Fruit fly (Drosophila melanogaster) Kc167 (cell line): ENCODE measurements around the gene Cog2.

Experiments
- Myc ChIP-seq: fragments of >200 bp; optimal IDR thresholded peaks from 2 replicates; lab custom pipeline; 2017; ENCODE audit warnings: missing external identifiers
- Sin3A ChIP-seq: fragments of >200 bp; optimal IDR thresholded peaks from 2 replicates; lab custom pipeline; 2018; ENCODE audit warnings: missing external identifiers
- h ChIP-seq: fragments of >200 bp; optimal IDR thresholded peaks from 3 replicates; lab custom pipeline; 2018; ENCODE audit warnings: missing external identifiers
- insv ChIP-seq: fragments of >200 bp; optimal IDR thresholded peaks from 3 replicates; lab custom pipeline; 2018; ENCODE audit warnings: missing external identifiers
- psq ChIP-seq: fragments of >200 bp; optimal IDR thresholded peaks from 2 replicates; lab custom pipeline; 2017; ENCODE audit warnings: missing external identifiers
- ttk ChIP-seq: sonication (Bioruptor generic); optimal IDR thresholded peaks from 2 replicates; lab custom pipeline; 2017; ENCODE audit warnings: missing external identifiers

The Cog2 gene

DNA sequence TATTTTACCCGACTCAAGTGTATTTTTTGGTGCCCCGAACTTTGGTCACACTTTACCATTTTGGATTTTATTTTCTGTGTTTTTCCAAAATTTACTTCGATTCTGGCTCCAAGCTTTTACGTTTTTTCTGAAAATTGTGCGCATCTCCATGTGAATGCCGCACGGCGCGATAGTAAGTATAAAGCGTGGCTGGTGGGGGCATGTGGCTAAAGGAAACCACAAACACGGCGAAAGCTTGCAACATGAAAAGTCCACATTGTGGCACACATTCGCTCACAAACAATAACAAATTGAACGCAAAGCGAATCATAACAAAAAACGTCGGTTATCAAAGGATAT lies 40.7 kb downstream of the Cog2 start, which contains the start of gene ear:
Gene ear (plus strand): TSS at position 10 of the 339 bp plus-strand sequence.
- TF ChIP-seq Sin3A (no peak), ttk (lab: Kevin White, UChicago) (no peak), insv (lab: Kevin White, UChicago) (no peak), Myc (lab: Kevin White, UChicago) (no peak), h (lab: Kevin White, UChicago) (no peak), psq (lab: Kevin White, UChicago) (no peak)

DNA sequence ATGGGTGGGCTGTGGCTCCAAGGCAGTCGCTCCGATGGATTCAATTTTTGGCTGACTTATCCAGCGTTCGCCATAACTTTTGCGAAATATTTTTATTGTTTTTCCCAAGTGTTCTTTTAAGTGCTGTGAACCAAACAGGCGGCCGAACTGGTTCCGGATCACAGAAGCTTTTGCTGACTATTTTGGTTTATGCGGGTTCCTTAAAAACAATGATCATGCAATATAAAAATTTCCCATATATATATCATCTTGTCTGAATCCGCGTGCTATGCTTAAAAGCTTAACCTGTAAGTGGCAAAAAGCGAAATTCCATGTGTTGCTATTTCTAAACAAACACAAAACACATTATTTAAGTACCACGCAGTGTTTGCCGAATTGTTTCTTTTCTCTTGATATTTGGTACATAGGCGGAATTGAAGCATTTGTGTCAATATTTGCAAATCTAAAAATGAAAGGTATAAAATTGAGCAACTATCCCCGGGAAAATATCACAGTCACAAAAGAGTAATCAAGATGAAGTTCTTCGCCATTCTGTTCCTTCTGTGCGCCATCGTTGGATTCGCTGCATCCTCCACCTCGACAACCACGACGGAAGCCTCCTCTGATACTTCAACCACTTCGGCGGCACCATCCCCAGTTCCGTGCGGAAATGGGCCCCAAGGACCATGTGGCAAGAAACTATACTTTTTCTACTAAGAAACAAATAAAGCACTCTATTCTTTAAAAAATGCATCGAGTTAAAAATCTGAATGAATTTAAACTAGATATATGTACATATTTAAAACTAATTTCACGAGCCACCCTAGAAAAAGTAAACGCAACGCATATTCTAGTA lies 41.3 kb downstream of the Cog2 start, which contains the start of the genes CG6276 and CG44040:
Gene CG6276 (minus strand): TSS at position 158 of the 835 bp plus-strand sequence.
Gene CG44040 (plus strand): TSS at position 467 of the 835 bp plus-strand sequence.
- TF ChIP-seq ttk (lab: Kevin White, UChicago) = no peak
- TF ChIP-seq h (lab: Kevin White, UChicago) = no peak
- TF ChIP-seq Myc (lab: Kevin White, UChicago) = no peak
- no peak for TF ChIP-seq Sin3A
- no peak for TF ChIP-seq insv (lab: Kevin White, UChicago)
- no peak for TF ChIP-seq psq (lab: Kevin White, UChicago)

DNA sequence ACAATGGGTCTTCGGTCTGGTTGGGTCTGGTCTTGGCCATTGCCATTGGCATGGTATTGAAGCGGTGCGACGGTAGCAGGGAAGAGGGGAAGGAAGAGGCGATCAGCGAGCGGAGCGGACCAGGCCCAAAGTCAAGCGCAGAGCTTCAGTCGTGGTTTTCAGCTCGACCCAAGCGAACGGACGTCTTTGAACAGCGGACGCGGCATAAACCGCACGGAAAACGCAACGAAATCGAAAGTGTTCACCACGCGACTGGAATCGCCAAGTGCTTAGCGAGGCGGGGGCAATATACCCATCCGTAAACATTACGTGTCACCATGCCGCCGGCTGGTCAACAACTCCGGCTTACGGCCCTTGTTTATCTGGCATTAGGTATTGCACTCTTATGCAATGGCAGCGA lies 45.1 kb downstream of the Cog2 start, which contains the start of gene CG14866:
Gene CG14866 (plus strand): TSS at position 146 of the 400 bp plus-strand sequence.
- TF ChIP-seq insv (lab: Kevin White, UChicago) (no peak), Myc (lab: Kevin White, UChicago) (no peak), h (lab: Kevin White, UChicago) (no peak), Sin3A (no peak)

- TF ChIP-seq insv (lab: Kevin White, UChicago) (no peak), psq (lab: Kevin White, UChicago) (no peak), Sin3A (no peak), Myc (lab: Kevin White, UChicago) (no peak)
These were observed 47.6 kb downstream of the Cog2 start for dm6 chr3R:15313836-15314235.

- TF ChIP-seq h (lab: Kevin White, UChicago) (no peak), Sin3A (no peak), psq (lab: Kevin White, UChicago) (no peak), Myc (lab: Kevin White, UChicago) (no peak), insv (lab: Kevin White, UChicago) (no peak), ttk (lab: Kevin White, UChicago) (no peak)
These were observed 50.8 kb downstream of the Cog2 start for dm6 chr3R:15310695-15311094.

DNA sequence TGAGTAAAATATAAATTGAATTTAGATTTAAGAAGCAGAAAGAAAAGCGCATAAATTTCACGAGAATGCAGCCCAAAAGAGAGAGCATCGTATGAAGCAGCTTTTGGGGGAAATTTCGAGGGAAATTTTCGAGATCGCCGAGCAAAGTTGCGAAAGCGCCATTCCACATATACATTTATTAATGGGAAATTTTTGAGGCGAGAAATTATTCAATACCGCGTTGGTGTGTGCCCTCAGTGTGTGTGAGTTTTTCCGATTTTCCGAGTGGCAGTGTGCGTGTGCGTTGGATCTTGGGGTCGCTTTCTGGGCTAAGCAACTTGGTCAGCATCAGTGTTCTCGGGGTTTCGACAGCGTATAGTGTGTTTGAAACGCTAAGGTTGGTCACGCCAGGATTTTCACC lies 51.5 kb downstream of the Cog2 start, which contains the start of gene Tm2:
Gene Tm2 (plus strand): TSS at position 270 of the 400 bp plus-strand sequence.
- TF ChIP-seq ttk (lab: Kevin White, UChicago) (no peak), h (lab: Kevin White, UChicago) (no peak), Myc (lab: Kevin White, UChicago) (no peak), Sin3A (no peak)
